Worm (Caenorhabditis elegans) whole organism, L3 larva: Measurements from ENCODE around the gene ZK632.12.

ENCODE experiments used
- R02D3.7 ChIP-seq: fragments of 150-350 bp; optimal IDR thresholded peaks from 2 replicates; lab custom pipeline; 2014; ENCODE audit warnings: missing biosample characterization, missing genetic modification characterization
- ZK546.5 ChIP-seq: sonication (generic microtip); optimal IDR thresholded peaks from 2 replicates; lab custom pipeline; 2017; ENCODE audit warnings: missing biosample characterization, missing genetic modification characterization
- aly-2 ChIP-seq: fragments of 150-350 bp; optimal IDR thresholded peaks from 2 replicates; lab custom pipeline; 2014; ENCODE audit warnings: missing biosample characterization, missing genetic modification characterization
- ama-1 ChIP-seq: fragments of 150-350 bp; optimal IDR thresholded peaks from 2 replicates; lab custom pipeline; 2018
- ceh-16 ChIP-seq: sonication (generic microtip); optimal IDR thresholded peaks from 2 replicates; lab custom pipeline; 2017; ENCODE audit warnings: missing biosample characterization, missing genetic modification characterization
- ceh-28 ChIP-seq: fragments of 150-350 bp; optimal IDR thresholded peaks from 2 replicates; lab custom pipeline; 2014; ENCODE audit warnings: missing biosample characterization, missing genetic modification reagents, missing genetic modification characterization
- ceh-82 ChIP-seq: fragments of 150-350 bp; optimal IDR thresholded peaks from 2 replicates; lab custom pipeline; 2014; ENCODE audit warnings: missing biosample characterization, missing genetic modification characterization
- daf-12 ChIP-seq: fragments of 150-350 bp; optimal IDR thresholded peaks from 2 replicates; lab custom pipeline; 2014; ENCODE audit warnings: missing biosample characterization, missing genetic modification reagents, missing genetic modification characterization
- egl-27 ChIP-seq: sonication (generic microtip); optimal IDR thresholded peaks from 4 replicates; lab custom pipeline; 2017; ENCODE audit warnings: missing biosample characterization, missing genetic modification reagents, missing genetic modification characterization
- elt-1 ChIP-seq: fragments of 150-350 bp; optimal IDR thresholded peaks from 2 replicates; lab custom pipeline; 2014; ENCODE audit warnings: missing biosample characterization, missing genetic modification characterization
- elt-2 ChIP-seq: sonication (generic microtip); optimal IDR thresholded peaks from 2 replicates; lab custom pipeline; 2016; ENCODE audit warnings: missing genetic modification reagents, mild to moderate bottlenecking, missing genetic modification characterization, missing compliant biosample characterization
- elt-3 ChIP-seq, 3 experiments: fragments of 150-350 bp in 1 of 3; sonication (generic microtip) in 2 of 3; optimal IDR thresholded peaks; 2 replicates in 2 of 3; 4 replicates in 1 of 3; lab custom pipeline; 2014 to 2017; ENCODE audit warnings: missing biosample characterization in 3 of 3, missing genetic modification characterization in 3 of 3
- eor-1 ChIP-seq, 2 experiments: fragments of 150-350 bp; optimal IDR thresholded peaks; 2 replicates each; lab custom pipeline; 2014 to 2018; ENCODE audit warnings: missing biosample characterization in 2 of 2, missing genetic modification characterization in 2 of 2
- fkh-10 ChIP-seq: sonication (generic microtip); optimal IDR thresholded peaks from 2 replicates; lab custom pipeline; 2017; ENCODE audit warnings: missing biosample characterization, missing genetic modification reagents, missing genetic modification characterization
- fkh-2 ChIP-seq: fragments of 150-350 bp; optimal IDR thresholded peaks from 2 replicates; lab custom pipeline; 2014; ENCODE audit warnings: missing biosample characterization, missing genetic modification reagents, missing genetic modification characterization
- hmg-11 ChIP-seq: sonication (generic microtip); optimal IDR thresholded peaks from 2 replicates; lab custom pipeline; 2016; ENCODE audit warnings: missing genetic modification characterization, missing compliant biosample characterization
- jun-1 ChIP-seq: fragments of 150-350 bp; optimal IDR thresholded peaks from 2 replicates; lab custom pipeline; 2014; ENCODE audit warnings: missing biosample characterization, missing genetic modification reagents, missing genetic modification characterization
- lin-15B ChIP-seq: fragments of 150-350 bp; optimal IDR thresholded peaks from 2 replicates; lab custom pipeline; 2014; ENCODE audit warnings: missing biosample characterization, missing genetic modification characterization
- lin-39 ChIP-seq: fragments of 150-350 bp; optimal IDR thresholded peaks from 2 replicates; lab custom pipeline; 2018; ENCODE audit warnings: missing biosample characterization, missing genetic modification reagents, missing genetic modification characterization
- lsy-12 ChIP-seq: sonication (generic microtip); optimal IDR thresholded peaks from 2 replicates; lab custom pipeline; 2016; ENCODE audit warnings: mild to moderate bottlenecking, missing genetic modification characterization, missing compliant biosample characterization
- mdl-1 ChIP-seq: fragments of 150-350 bp; optimal IDR thresholded peaks from 2 replicates; lab custom pipeline; 2014; ENCODE audit warnings: missing biosample characterization, missing genetic modification characterization
- nfya-1 ChIP-seq: sonication (generic microtip); optimal IDR thresholded peaks from 2 replicates; lab custom pipeline; 2017; ENCODE audit warnings: missing genetic modification characterization, mild to moderate bottlenecking, missing compliant biosample characterization, antibody characterized with exemption, moderate library complexity; ENCODE audit not compliant: insufficient read depth
- nhr-11 ChIP-seq: fragments of 150-350 bp; optimal IDR thresholded peaks from 2 replicates; lab custom pipeline; 2014; ENCODE audit warnings: missing biosample characterization, missing genetic modification characterization
- nhr-12 ChIP-seq: fragments of 150-350 bp; optimal IDR thresholded peaks from 2 replicates; lab custom pipeline; 2014; ENCODE audit warnings: missing biosample characterization, missing genetic modification characterization
- nhr-23 ChIP-seq: fragments of 150-350 bp; optimal IDR thresholded peaks from 2 replicates; lab custom pipeline; 2014; ENCODE audit warnings: missing biosample characterization, missing genetic modification reagents, missing genetic modification characterization
- nhr-237 ChIP-seq: fragments of 150-350 bp; optimal IDR thresholded peaks from 2 replicates; lab custom pipeline; 2014; ENCODE audit warnings: missing biosample characterization, missing genetic modification characterization
- nhr-25 ChIP-seq: sonication (generic microtip); optimal IDR thresholded peaks from 2 replicates; lab custom pipeline; 2017; ENCODE audit warnings: missing biosample characterization, missing genetic modification characterization
- nhr-43 ChIP-seq: sonication (generic microtip); optimal IDR thresholded peaks from 2 replicates; lab custom pipeline; 2016; ENCODE audit warnings: mild to moderate bottlenecking, missing genetic modification characterization, missing compliant biosample characterization; ENCODE audit not compliant: poor library complexity, severe bottlenecking
- nhr-67 ChIP-seq: fragments of 150-350 bp; optimal IDR thresholded peaks from 2 replicates; lab custom pipeline; 2014; ENCODE audit warnings: missing biosample characterization, missing genetic modification characterization
- nhr-76 ChIP-seq: fragments of 150-350 bp; sonication (generic microtip); optimal IDR thresholded peaks from 5 replicates; lab custom pipeline; 2014; ENCODE audit warnings: missing biosample characterization, missing genetic modification characterization
- nhr-77 ChIP-seq: fragments of 150-350 bp; optimal IDR thresholded peaks from 2 replicates; lab custom pipeline; 2014; ENCODE audit warnings: missing biosample characterization, missing genetic modification characterization
- pha-4 ChIP-seq: fragments of 150-350 bp; optimal IDR thresholded peaks from 2 replicates; lab custom pipeline; 2014; ENCODE audit warnings: missing biosample characterization, missing genetic modification reagents, missing genetic modification characterization
- pqm-1 ChIP-seq: fragments of 150-350 bp; optimal IDR thresholded peaks from 2 replicates; lab custom pipeline; 2017; ENCODE audit warnings: missing biosample characterization, missing genetic modification characterization, inconsistent platforms
- sea-2 ChIP-seq: fragments of 150-350 bp; sonication (generic microtip); optimal IDR thresholded peaks from 4 replicates; lab custom pipeline; 2014; ENCODE audit warnings: missing biosample characterization, missing genetic modification reagents, missing genetic modification characterization
- skn-1 ChIP-seq: fragments of 150-350 bp; optimal IDR thresholded peaks from 2 replicates; lab custom pipeline; 2014; ENCODE audit warnings: missing biosample characterization, missing genetic modification characterization
- snpc-4 ChIP-seq: fragments of 150-350 bp; optimal IDR thresholded peaks from 2 replicates; lab custom pipeline; 2014; ENCODE audit warnings: missing biosample characterization, missing genetic modification characterization
- tbx-2 ChIP-seq: sonication (generic microtip); optimal IDR thresholded peaks from 2 replicates; lab custom pipeline; 2016; ENCODE audit warnings: mild to moderate bottlenecking, missing genetic modification characterization, missing compliant biosample characterization
- unc-39 ChIP-seq: sonication (generic microtip); optimal IDR thresholded peaks from 4 replicates; lab custom pipeline; 2017; ENCODE audit warnings: missing biosample characterization, missing genetic modification characterization
- zag-1 ChIP-seq: fragments of 150-350 bp; optimal IDR thresholded peaks from 2 replicates; lab custom pipeline; 2014; ENCODE audit warnings: missing biosample characterization, missing genetic modification characterization
- ztf-11 ChIP-seq: fragments of 150-350 bp; optimal IDR thresholded peaks from 2 replicates; lab custom pipeline; 2014; ENCODE audit warnings: missing biosample characterization, missing genetic modification characterization
- ztf-4 ChIP-seq: fragments of 150-350 bp; optimal IDR thresholded peaks from 2 replicates; lab custom pipeline; 2014; ENCODE audit warnings: missing biosample characterization, missing genetic modification characterization

Gene ZK632.12

DNA sequence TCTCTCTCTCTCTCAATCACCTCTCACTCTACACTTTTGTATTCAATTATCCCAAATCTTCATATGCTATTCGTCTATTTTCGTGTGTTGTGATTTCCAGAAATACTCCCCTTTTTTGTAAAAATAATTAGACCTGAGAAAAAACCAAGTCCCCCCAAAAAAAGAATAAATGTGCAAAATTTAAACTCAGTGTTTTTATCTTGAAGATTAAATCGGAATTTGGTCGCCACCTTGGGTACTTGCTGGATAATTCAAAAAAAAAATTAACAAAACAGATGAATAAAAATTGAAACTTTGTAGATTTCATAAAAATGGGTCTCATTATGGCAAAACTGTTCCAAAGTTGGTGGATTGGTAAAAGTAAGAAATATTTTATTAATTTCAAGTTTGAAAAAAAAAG, 7.7 kb upstream of the ZK632.12 start, which contains the start of gene arl-5:
Gene arl-5, plus strand, starts transcription at position 301 of the 400 bp plus-strand sequence.
- TF ChIP-seq pqm-1 (tag; lab: Kevin White, UChicago) (no peak), skn-1 (tag; lab: Kevin White, UChicago) (no peak), jun-1 (tag; lab: Kevin White, UChicago) (no peak), nhr-25 (tag; lab: Kevin White, UChicago) (no peak), egl-27 (tag; lab: Kevin White, UChicago) (no peak), ceh-28 (tag; lab: Kevin White, UChicago) (no peak), ceh-82 (tag; lab: Kevin White, UChicago) (no peak), eor-1 (tag; optimal IDR thresholded peaks at IDR 0.05; lab: Kevin White, UChicago) (no peak), mdl-1 (tag; lab: Kevin White, UChicago) (no peak), fkh-2 (no peak), nhr-11 (no peak), elt-3 (tag; optimal IDR thresholded peaks at IDR 0.05; lab: Kevin White, UChicago) (no peak), pha-4 (tag; lab: Kevin White, UChicago) (no peak), nhr-12 (tag; lab: Kevin White, UChicago) (no peak), R02D3.7 (tag; lab: Kevin White, UChicago) (no peak)

ce11 chrIII:9823748-9824147, 6.9 kb upstream of the ZK632.12 start:
- TF ChIP-seq nhr-76 (no peak), lin-39 (tag; lab: Kevin White, UChicago) (no peak), mdl-1 (tag; lab: Kevin White, UChicago) (no peak)
- TF ChIP-seq, all 47 proteins: peak for 0

- TF ChIP-seq hmg-11 (tag; lab: Kevin White, UChicago) (no peak), ama-1 (peak; percentile 82), pha-4 (tag; lab: Kevin White, UChicago) (peak; percentile 31), tbx-2 (no peak), elt-2 (tag; lab: Kevin White, UChicago) (peak; percentile 7), R02D3.7 (tag; lab: Kevin White, UChicago) (no peak), nhr-43 (peak; percentile 15)
These were observed 6.2 kb upstream of the ZK632.12 start, which contains the start of gene lin-52 for ce11 chrIII:9824330-9824934. lin-52 (minus strand) TSS chrIII:9824750.

ce11 chrIII:9825073-9825828, 5.4 kb upstream of the ZK632.12 start, which contains the start of gene ZK632.9:
ZK632.9 (minus strand) TSS chrIII:9825432.
- no peak for TF ChIP-seq sea-2 (GFP tag; lab: Kevin White, UChicago)
- TF ChIP-seq aly-2 (tag; lab: Kevin White, UChicago): no peak
- no peak for TF ChIP-seq lin-15B
- TF ChIP-seq elt-2 (tag; lab: Kevin White, UChicago): peak; percentile 28
- peak; percentile 13 for TF ChIP-seq ztf-4 (tag; lab: Kevin White, UChicago)
- no peak for TF ChIP-seq elt-3 (tag; optimal IDR thresholded peaks at IDR 0.05; lab: Kevin White, UChicago)
- TF ChIP-seq snpc-4: no peak
- TF ChIP-seq ceh-28 (tag; lab: Kevin White, UChicago): peak; percentile 31
- peak; percentile 21 for TF ChIP-seq nfya-1 (tag; lab: Kevin White, UChicago)
- peak; percentile 57 for TF ChIP-seq ama-1
- no peak for TF ChIP-seq nhr-43

ce11 chrIII:9826005-9826404, 4.6 kb upstream of the ZK632.12 start:
- no peak for TF ChIP-seq zag-1
- peak; percentile 56 for TF ChIP-seq nfya-1 (tag; lab: Kevin White, UChicago)
- TF ChIP-seq ztf-11: no peak
- TF ChIP-seq ama-1: peak; percentile 93
- TF ChIP-seq pqm-1 (tag; lab: Kevin White, UChicago): peak; percentile 7
- peak; percentile 62 for TF ChIP-seq jun-1 (tag; lab: Kevin White, UChicago)
- no peak for TF ChIP-seq ZK546.5 (tag; lab: Kevin White, UChicago)
- no peak for TF ChIP-seq daf-12
- TF ChIP-seq egl-27 (tag; lab: Kevin White, UChicago): no peak
- no peak for TF ChIP-seq sea-2 (GFP tag; lab: Kevin White, UChicago)
- TF ChIP-seq ceh-28 (tag; lab: Kevin White, UChicago): no peak
- no peak for TF ChIP-seq elt-1 (tag; lab: Kevin White, UChicago)
- no peak for TF ChIP-seq R02D3.7 (tag; lab: Kevin White, UChicago)
- peak; percentile 27 for TF ChIP-seq elt-2 (tag; lab: Kevin White, UChicago)
- no peak for TF ChIP-seq mdl-1 (tag; lab: Kevin White, UChicago)
- TF ChIP-seq nhr-77 (tag; lab: Kevin White, UChicago): no peak
- TF ChIP-seq aly-2 (tag; lab: Kevin White, UChicago): no peak
- TF ChIP-seq nhr-23 (tag; lab: Kevin White, UChicago): no peak
- TF ChIP-seq nhr-67 (tag; lab: Kevin White, UChicago): no peak
- no peak for TF ChIP-seq fkh-10
- no peak for TF ChIP-seq ceh-82 (tag; lab: Kevin White, UChicago)
- TF ChIP-seq unc-39 (tag; lab: Kevin White, UChicago): no peak
- no peak for TF ChIP-seq nhr-237
- TF ChIP-seq lsy-12 (tag; lab: Kevin White, UChicago): peak; percentile 28
- peak; percentile 3 for TF ChIP-seq skn-1 (tag; lab: Kevin White, UChicago)
- TF ChIP-seq elt-3 (tag; optimal IDR thresholded peaks at IDR 0.05; lab: Kevin White, UChicago): no peak
- TF ChIP-seq lin-15B: peak; percentile 11
- no peak for TF ChIP-seq ceh-16
